Worm (Caenorhabditis elegans) whole organism, mixed stage, embryonic: Measurements from ENCODE around the gene nhr-221.

ENCODE experiments used
- M03D4.4 ChIP-seq: sonication (generic microtip); optimal IDR thresholded peaks from 2 replicates; lab custom pipeline; 2017; ENCODE audit warnings: mild to moderate bottlenecking, missing genetic modification characterization, missing compliant biosample characterization
- bed-3 ChIP-seq: fragments of 200-800 bp; sonication (Bioruptor generic); optimal IDR thresholded peaks from 3 replicates; lab custom pipeline; 2018; ENCODE audit warnings: mild to moderate bottlenecking, missing genetic modification characterization, moderate library complexity, missing compliant biosample characterization
- blmp-1 ChIP-seq: fragments of 150-350 bp; optimal IDR thresholded peaks from 2 replicates; lab custom pipeline; 2014; ENCODE audit warnings: missing biosample characterization, missing genetic modification characterization
- ceh-39 ChIP-seq: fragments of 150-350 bp; optimal IDR thresholded peaks from 2 replicates; lab custom pipeline; 2014; ENCODE audit warnings: missing biosample characterization, missing genetic modification characterization
- ceh-43 ChIP-seq: fragments of 200-800 bp; sonication (Bioruptor generic); optimal IDR thresholded peaks from 2 replicates; lab custom pipeline; 2018; ENCODE audit warnings: mild to moderate bottlenecking, missing genetic modification characterization, moderate library complexity, missing compliant biosample characterization
- ceh-83 ChIP-seq: fragments of 200-800 bp; sonication (Bioruptor generic); optimal IDR thresholded peaks from 2 replicates; lab custom pipeline; 2018; ENCODE audit warnings: mild to moderate bottlenecking, missing genetic modification characterization, missing compliant biosample characterization
- ces-1 ChIP-seq: fragments of 150-350 bp; optimal IDR thresholded peaks from 2 replicates; lab custom pipeline; 2014; ENCODE audit warnings: missing biosample characterization, missing genetic modification reagents, missing genetic modification characterization
- cnd-1 ChIP-seq: fragments of 200-800 bp; sonication (Bioruptor generic); optimal IDR thresholded peaks from 2 replicates; lab custom pipeline; 2018; ENCODE audit warnings: mild to moderate bottlenecking, missing genetic modification characterization, missing compliant biosample characterization
- drap-1 ChIP-seq: fragments of 200-800 bp; sonication (Bioruptor generic); optimal IDR thresholded peaks from 3 replicates; lab custom pipeline; 2018; ENCODE audit warnings: mild to moderate bottlenecking, missing genetic modification characterization, missing compliant biosample characterization
- elt-1 ChIP-seq: sonication (generic microtip); optimal IDR thresholded peaks from 2 replicates; lab custom pipeline; 2017; ENCODE audit warnings: missing genetic modification characterization, mild to moderate bottlenecking, missing compliant biosample characterization, antibody characterized with exemption, moderate library complexity, borderline replicate concordance; ENCODE audit not compliant: insufficient read depth
- elt-3 ChIP-seq: fragments of 150-350 bp; optimal IDR thresholded peaks from 2 replicates; lab custom pipeline; 2014; ENCODE audit warnings: missing biosample characterization, missing genetic modification characterization
- flh-1 ChIP-seq: fragments of 200-800 bp; sonication (Bioruptor generic); optimal IDR thresholded peaks from 2 replicates; lab custom pipeline; 2018; ENCODE audit warnings: mild to moderate bottlenecking, missing genetic modification characterization, moderate library complexity, missing compliant biosample characterization
- ham-2 ChIP-seq: fragments of 200-800 bp; sonication (Bioruptor generic); optimal IDR thresholded peaks from 2 replicates; lab custom pipeline; 2018; ENCODE audit warnings: mild to moderate bottlenecking, missing genetic modification characterization, missing compliant biosample characterization
- hlh-1 ChIP-seq: fragments of 150-350 bp; optimal IDR thresholded peaks from 2 replicates; lab custom pipeline; 2014; ENCODE audit warnings: missing biosample characterization, missing genetic modification reagents, missing genetic modification characterization
- lin-13 ChIP-seq: fragments of 150-350 bp; optimal IDR thresholded peaks from 2 replicates; lab custom pipeline; 2014; ENCODE audit warnings: missing biosample characterization, missing genetic modification characterization
- lin-32 ChIP-seq: fragments of 200-800 bp; sonication (Bioruptor generic); optimal IDR thresholded peaks from 2 replicates; lab custom pipeline; 2018; ENCODE audit warnings: mild to moderate bottlenecking, missing genetic modification characterization, missing compliant biosample characterization
- lsy-2 ChIP-seq: fragments of 150-350 bp; optimal IDR thresholded peaks from 2 replicates; lab custom pipeline; 2014; ENCODE audit warnings: missing biosample characterization, missing genetic modification characterization
- mab-5 ChIP-seq: fragments of 150-350 bp; optimal IDR thresholded peaks from 2 replicates; lab custom pipeline; 2014; ENCODE audit warnings: missing biosample characterization, missing genetic modification characterization
- mep-1 ChIP-seq: fragments of 150-350 bp; optimal IDR thresholded peaks from 2 replicates; lab custom pipeline; 2017; ENCODE audit warnings: missing biosample characterization, missing genetic modification reagents, missing genetic modification characterization, inconsistent platforms
- mls-2 ChIP-seq: sonication (generic microtip); optimal IDR thresholded peaks from 2 replicates; lab custom pipeline; 2016; ENCODE audit warnings: mild to moderate bottlenecking, missing genetic modification characterization, moderate library complexity, missing compliant biosample characterization
- nhr-12 ChIP-seq: fragments of 150-350 bp; optimal IDR thresholded peaks from 2 replicates; lab custom pipeline; 2014; ENCODE audit warnings: missing biosample characterization, missing genetic modification characterization
- nhr-2 ChIP-seq: fragments of 150-350 bp; optimal IDR thresholded peaks from 2 replicates; lab custom pipeline; 2014; ENCODE audit warnings: missing biosample characterization, missing genetic modification characterization
- nhr-237 ChIP-seq: fragments of 150-350 bp; optimal IDR thresholded peaks from 2 replicates; lab custom pipeline; 2014; ENCODE audit warnings: missing biosample characterization, missing genetic modification characterization
- nhr-28 ChIP-seq: fragments of 150-350 bp; optimal IDR thresholded peaks from 2 replicates; lab custom pipeline; 2014; ENCODE audit warnings: missing biosample characterization, missing genetic modification characterization
- nhr-76 ChIP-seq: sonication (generic microtip); optimal IDR thresholded peaks from 2 replicates; lab custom pipeline; 2017; ENCODE audit warnings: missing biosample characterization, missing genetic modification characterization
- pha-4 ChIP-seq: fragments of 150-350 bp; optimal IDR thresholded peaks from 2 replicates; lab custom pipeline; 2018; ENCODE audit warnings: missing biosample characterization, missing genetic modification reagents, missing genetic modification characterization
- sem-2 ChIP-seq: fragments of 200-800 bp; sonication (Bioruptor generic); optimal IDR thresholded peaks from 2 replicates; lab custom pipeline; 2018; ENCODE audit warnings: mild to moderate bottlenecking, missing genetic modification characterization, missing compliant biosample characterization
- sptf-1 ChIP-seq: sonication (generic microtip); optimal IDR thresholded peaks from 2 replicates; lab custom pipeline; 2017; ENCODE audit warnings: mild to moderate bottlenecking, missing genetic modification characterization, moderate library complexity, missing compliant biosample characterization
- unc-120 ChIP-seq: sonication (generic microtip); optimal IDR thresholded peaks from 2 replicates; lab custom pipeline; 2017; ENCODE audit warnings: missing genetic modification characterization, missing compliant biosample characterization; ENCODE audit not compliant: poor library complexity, severe bottlenecking
- unc-39 ChIP-seq: fragments of 150-350 bp; optimal IDR thresholded peaks from 2 replicates; lab custom pipeline; 2014; ENCODE audit warnings: missing biosample characterization, missing genetic modification characterization
- unc-62 ChIP-seq: fragments of 150-350 bp; optimal IDR thresholded peaks from 2 replicates; lab custom pipeline; 2014; ENCODE audit warnings: missing biosample characterization, missing genetic modification reagents, missing genetic modification characterization
- zip-8 ChIP-seq: fragments of 150-350 bp; optimal IDR thresholded peaks from 2 replicates; lab custom pipeline; 2014; ENCODE audit warnings: missing biosample characterization, missing genetic modification characterization
- ztf-11 ChIP-seq: fragments of 150-350 bp; optimal IDR thresholded peaks from 2 replicates; lab custom pipeline; 2014; ENCODE audit warnings: missing biosample characterization, missing genetic modification characterization

nhr-221 gene

DNA sequence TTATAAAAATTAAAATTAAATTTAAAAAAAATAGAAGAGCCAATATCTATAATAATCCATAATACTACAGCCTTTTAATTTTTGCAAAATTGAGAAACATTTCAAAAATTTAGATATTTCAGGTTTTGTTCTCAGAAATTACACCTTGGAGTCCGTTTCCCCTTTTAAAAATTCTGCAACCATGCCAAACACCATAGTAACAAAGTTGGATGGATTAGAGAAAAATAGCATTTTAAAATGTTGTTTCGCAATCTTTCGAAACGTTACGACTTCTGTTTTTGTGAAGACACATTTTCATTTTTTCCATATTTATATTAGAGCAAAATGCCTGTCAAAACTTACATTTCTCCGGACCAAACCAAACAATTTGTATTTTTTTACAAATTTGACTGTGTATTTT is 10.2 kb downstream of the nhr-221 start, which contains the start of gene T24A6.7:
Gene T24A6.7, plus strand, starts transcription at position 301 of the 400 bp plus-strand sequence.
- TF ChIP-seq elt-1 (tag; lab: Kevin White, UChicago): no peak
- TF ChIP-seq unc-62: no peak
- no peak for TF ChIP-seq ceh-83 (GFP tag; lab: Kevin White, UChicago)
- no peak for TF ChIP-seq M03D4.4 (tag; lab: Kevin White, UChicago)
- no peak for TF ChIP-seq nhr-28 (tag; lab: Kevin White, UChicago)
- no peak for TF ChIP-seq hlh-1 (tag; lab: Kevin White, UChicago)
- TF ChIP-seq lin-32 (GFP tag; lab: Kevin White, UChicago): no peak
- TF ChIP-seq nhr-2: no peak
- no peak for TF ChIP-seq cnd-1
- TF ChIP-seq nhr-237 (tag; lab: Kevin White, UChicago): no peak
- TF ChIP-seq pha-4 (tag; lab: Kevin White, UChicago): no peak
- no peak for TF ChIP-seq ham-2 (GFP tag; lab: Kevin White, UChicago)
- TF ChIP-seq elt-3 (tag; lab: Kevin White, UChicago): no peak
- no peak for TF ChIP-seq zip-8 (tag; lab: Kevin White, UChicago)
- no peak for TF ChIP-seq unc-39
- no peak for TF ChIP-seq mep-1 (tag; lab: Kevin White, UChicago)
- no peak for TF ChIP-seq nhr-76 (tag; lab: Kevin White, UChicago)
- TF ChIP-seq blmp-1 (tag; lab: Kevin White, UChicago): no peak
- no peak for TF ChIP-seq unc-120 (tag; lab: Kevin White, UChicago)
- TF ChIP-seq ceh-39: no peak
- TF ChIP-seq, all 35 proteins: peak for 0

DNA sequence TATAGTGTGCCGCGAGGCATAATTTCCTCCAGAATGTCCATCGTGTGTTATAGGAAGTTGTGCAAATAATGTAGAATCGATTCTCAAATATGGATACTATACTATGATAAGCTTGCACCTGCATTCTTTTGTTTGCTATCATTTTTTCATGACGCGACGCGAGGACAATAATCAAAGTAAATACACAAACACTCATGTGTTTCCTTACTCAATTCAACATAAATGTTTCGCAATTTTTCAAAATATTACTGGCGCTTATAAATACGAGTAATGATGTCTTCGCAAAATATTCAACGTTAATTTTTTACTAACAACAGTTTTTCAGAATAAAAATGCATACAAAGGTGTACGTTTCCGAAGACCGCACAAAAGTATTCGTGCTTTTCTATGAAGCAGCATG is 11.9 kb downstream of the nhr-221 start, which contains the start of gene irg-1:
Gene irg-1, plus strand, starts transcription at position 326 of the 400 bp plus-strand sequence.
- TF ChIP-seq mls-2 (tag; lab: Kevin White, UChicago) (no peak), nhr-2 (no peak), lsy-2 (tag; lab: Kevin White, UChicago) (no peak), bed-3 (no peak), unc-62 (no peak), pha-4 (tag; lab: Kevin White, UChicago) (no peak), ces-1 (GFP tag; lab: Kevin White, UChicago) (no peak), ztf-11 (tag; lab: Kevin White, UChicago) (no peak), cnd-1 (no peak), drap-1 (GFP tag; lab: Kevin White, UChicago) (no peak)
- TF ChIP-seq, all 35 proteins: peak for 0

DNA sequence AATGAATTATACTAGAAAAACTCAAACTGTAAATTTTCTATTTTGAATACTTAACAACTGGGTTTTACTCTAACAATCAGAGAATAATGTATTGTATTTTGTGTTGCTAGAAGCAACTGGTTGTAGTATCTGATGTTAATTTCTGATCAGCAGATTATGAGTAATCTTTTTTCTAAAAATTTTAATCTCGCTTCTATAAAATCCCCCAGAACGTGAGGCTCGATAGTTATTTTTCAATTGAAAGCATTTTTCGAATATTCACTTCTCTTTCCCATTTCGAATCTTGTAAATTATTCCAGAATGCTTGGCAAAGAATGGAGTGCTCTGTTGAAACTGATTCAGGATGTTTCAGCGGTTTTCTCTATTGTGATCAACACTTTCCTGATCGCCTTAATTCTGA is 17.3 kb downstream of the nhr-221 start, which contains the start of gene str-227:
Gene str-227, plus strand, starts transcription at position 301 of the 400 bp plus-strand sequence.
- no peak for TF ChIP-seq mep-1 (tag; lab: Kevin White, UChicago)
- no peak for TF ChIP-seq nhr-28 (tag; lab: Kevin White, UChicago)
- no peak for TF ChIP-seq ceh-43 (GFP tag; lab: Kevin White, UChicago)
- TF ChIP-seq ces-1 (GFP tag; lab: Kevin White, UChicago): no peak
- no peak for TF ChIP-seq pha-4 (tag; lab: Kevin White, UChicago)
- TF ChIP-seq drap-1 (GFP tag; lab: Kevin White, UChicago): no peak
- TF ChIP-seq lin-13 (tag; lab: Kevin White, UChicago): no peak
- TF ChIP-seq unc-120 (tag; lab: Kevin White, UChicago): no peak

DNA sequence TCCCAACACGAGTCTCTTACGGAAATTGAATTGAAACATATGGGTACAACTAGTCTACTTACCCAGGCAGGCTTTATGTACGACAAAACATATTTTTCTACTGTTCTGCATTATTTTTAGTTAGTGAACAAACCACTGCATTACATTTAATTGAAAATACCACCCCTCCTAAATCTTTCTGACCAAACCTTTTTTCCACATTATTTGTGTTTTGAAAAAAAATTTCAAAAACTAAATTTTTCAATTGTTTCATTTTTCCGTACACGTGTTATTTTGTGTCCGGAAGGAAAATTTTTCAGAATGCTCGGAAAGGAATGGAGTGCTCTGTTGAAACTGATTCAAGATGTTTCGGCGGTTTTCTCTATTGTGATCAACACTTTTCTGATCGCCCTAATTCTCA is 22.8 kb downstream of the nhr-221 start, which contains the start of gene str-226:
Gene str-226, plus strand, starts transcription at position 301 of the 400 bp plus-strand sequence.
- TF ChIP-seq mab-5 (no peak), nhr-12 (no peak), M03D4.4 (tag; lab: Kevin White, UChicago) (no peak), flh-1 (no peak), bed-3 (no peak), nhr-237 (tag; lab: Kevin White, UChicago) (no peak), hlh-1 (tag; lab: Kevin White, UChicago) (no peak)

DNA sequence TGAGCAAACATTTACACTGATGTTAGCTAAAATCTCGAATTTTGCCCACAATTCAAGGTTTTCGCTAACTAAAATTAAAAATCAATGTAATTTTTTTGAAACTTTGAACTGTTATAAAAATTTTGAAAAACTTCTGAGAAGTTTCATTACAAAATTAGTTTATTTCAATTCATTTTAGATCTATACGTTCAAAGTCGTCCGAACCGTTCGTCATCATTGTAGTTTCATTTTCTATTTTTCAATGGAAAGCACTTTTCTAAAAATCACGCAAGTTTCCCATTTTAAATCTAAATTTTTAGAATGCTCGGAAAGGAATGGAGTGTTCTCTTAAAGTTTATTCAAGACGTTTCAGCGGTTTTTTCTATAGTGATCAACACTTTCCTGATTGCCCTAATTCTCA is 25.3 kb downstream of the nhr-221 start, which contains the start of gene str-228:
Gene str-228, plus strand, starts transcription at position 301 of the 400 bp plus-strand sequence.
- TF ChIP-seq ces-1 (GFP tag; lab: Kevin White, UChicago): no peak
- TF ChIP-seq cnd-1: no peak
- no peak for TF ChIP-seq ceh-83 (GFP tag; lab: Kevin White, UChicago)
- no peak for TF ChIP-seq sem-2 (GFP tag; lab: Kevin White, UChicago)
- TF ChIP-seq unc-62: no peak
- TF ChIP-seq mab-5: no peak
- TF ChIP-seq pha-4 (tag; lab: Kevin White, UChicago): no peak
- no peak for TF ChIP-seq M03D4.4 (tag; lab: Kevin White, UChicago)
- no peak for TF ChIP-seq lsy-2 (tag; lab: Kevin White, UChicago)
- no peak for TF ChIP-seq lin-32 (GFP tag; lab: Kevin White, UChicago)
- no peak for TF ChIP-seq nhr-237 (tag; lab: Kevin White, UChicago)
- TF ChIP-seq lin-13 (tag; lab: Kevin White, UChicago): no peak
- TF ChIP-seq ham-2 (GFP tag; lab: Kevin White, UChicago): no peak
- no peak for TF ChIP-seq ceh-39
- TF ChIP-seq sptf-1 (tag; lab: Kevin White, UChicago): no peak
